Fruit fly (Drosophila melanogaster): ENCODE data around the gene Rcd7.

Rcd7 gene

dm6 chr3L:19566127-19566526, 21.2 kb downstream of the Rcd7 start (continued):
- TF ChIP-seq Max (GFP tag; optimal IDR thresholded peaks at IDR 0.05) (no peak), Deaf1 (tag; optimal IDR thresholded peaks at IDR 0.05) (peak; percentile 16), CG2678 (tag; optimal IDR thresholded peaks at IDR 0.05) (no peak), CG13424 (tag; optimal IDR thresholded peaks at IDR 0.05) (no peak), MTF-1 (GFP tag; optimal IDR thresholded peaks at IDR 0.05; ENCODE audit: borderline replicate concordance) (no peak), sens (GFP tag) (no peak), CG31365 (tag; optimal IDR thresholded peaks at IDR 0.05) (no peak), CG7745 (tag; optimal IDR thresholded peaks at IDR 0.05) (no peak), Atf-2 (GFP tag; optimal IDR thresholded peaks at IDR 0.05) (no peak), jing (GFP tag; optimal IDR thresholded peaks at IDR 0.05) (no peak), shn (GFP tag; optimal IDR thresholded peaks at IDR 0.05) (no peak), Med (GFP tag) (peak; percentile 48), br (optimal IDR thresholded peaks at IDR 0.05) (no peak), CG12299 (tag; optimal IDR thresholded peaks at IDR 0.05) (no peak), kah (GFP tag; optimal IDR thresholded peaks at IDR 0.05) (no peak), Six4 (GFP tag; optimal IDR thresholded peaks at IDR 0.05) (no peak), Fer3 (tag; optimal IDR thresholded peaks at IDR 0.05) (no peak), Sry-δ (GFP tag; optimal IDR thresholded peaks at IDR 0.05) (no peak), D (optimal IDR thresholded peaks at IDR 0.05) (peak; percentile 20), D (GFP tag; optimal IDR thresholded peaks at IDR 0.05) (no peak), CG12769 (tag; optimal IDR thresholded peaks at IDR 0.05) (peak; percentile 75)

DNA sequence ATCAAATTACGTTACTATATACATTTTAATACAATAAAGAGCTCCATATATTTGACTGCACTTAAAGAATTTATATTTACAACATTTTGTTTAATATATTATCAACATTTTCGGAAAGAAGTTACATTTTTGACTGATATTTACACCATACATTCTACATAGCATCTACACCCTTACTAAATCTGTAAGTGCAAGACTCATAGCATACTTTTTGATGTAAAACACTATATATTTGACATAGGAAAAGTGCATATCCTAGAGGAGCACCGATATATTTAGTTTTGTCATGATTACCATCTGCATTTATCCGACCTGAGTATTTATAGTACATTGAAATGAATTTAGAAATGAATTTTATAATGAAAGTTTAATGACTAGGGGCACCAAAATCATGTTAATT, 24.1 kb downstream of the Rcd7 start:
- peak; percentile 14 for TF ChIP-seq stwl (tag; optimal IDR thresholded peaks at IDR 0.05)
- peak; percentile 55 for TF ChIP-seq knrl (GFP tag; IDR thresholded peaks at IDR 0.05; ENCODE audit: partially characterized antibody)
- peak; percentile 54 for TF ChIP-seq Bgb (GFP tag; IDR thresholded peaks at IDR 0.05; ENCODE audit: partially characterized antibody)
- peak; percentile 60; the same call in 1 of the 2 replicates for TF ChIP-seq amos (GFP tag; IDR thresholded peaks at IDR 0.05; ENCODE audit: partially characterized antibody)
- no peak for TF ChIP-seq CG13287 (GFP tag; IDR thresholded peaks at IDR 0.05; ENCODE audit: partially characterized antibody)
- no peak for TF ChIP-seq CG12391 (tag; optimal IDR thresholded peaks at IDR 0.05)
- TF ChIP-seq CG2199 (GFP tag; IDR thresholded peaks at IDR 0.05): peak; percentile 68; the same call in 1 of the 3 replicates
- TF ChIP-seq CG42726 (GFP tag; IDR thresholded peaks at IDR 0.05; ENCODE audit: partially characterized antibody): 0 out of 2 replicates have a peak, but pooled peaks have one; percentile 12
- peak; percentile 9 for TF ChIP-seq CG1603 (tag; optimal IDR thresholded peaks at IDR 0.05)
- peak; percentile 69 for TF ChIP-seq CTCF (GFP tag; optimal IDR thresholded peaks at IDR 0.05)

DNA sequence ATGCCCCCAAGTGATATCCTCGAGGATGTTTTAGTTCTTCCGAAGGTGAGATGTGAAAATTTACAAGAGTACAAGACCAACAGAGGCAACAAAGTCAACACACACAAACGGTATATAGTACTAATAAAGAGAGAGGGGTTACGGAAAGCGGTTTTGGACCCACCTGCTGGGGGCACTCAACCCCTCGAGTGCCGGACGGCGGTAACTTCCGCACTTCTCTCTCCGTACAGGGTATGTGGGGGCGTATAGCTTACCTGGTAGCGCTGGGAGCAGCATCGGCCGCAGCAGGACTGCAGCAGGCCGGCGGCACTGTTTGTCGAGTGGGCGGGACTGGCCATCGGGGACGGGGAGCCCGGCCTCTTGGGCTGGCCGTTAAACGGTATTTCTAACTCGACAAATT, 24.5 kb downstream of the Rcd7 start:
- TF ChIP-seq Ets65A (GFP tag): peak; percentile 57
- TF ChIP-seq Med (GFP tag): peak; percentile 50
- 0 out of 4 replicates have a peak, but pooled peaks have one; percentile 17 for TF ChIP-seq chinmo (GFP tag; IDR thresholded peaks at IDR 0.05; ENCODE audit: partially characterized antibody)
- no peak for TF ChIP-seq CG5180 (GFP tag; optimal IDR thresholded peaks at IDR 0.05)
- TF ChIP-seq CG11093 (GFP tag; IDR thresholded peaks at IDR 0.05): 0 out of 3 replicates have a peak, but pooled peaks have one; percentile 17
- TF ChIP-seq shn (GFP tag; optimal IDR thresholded peaks at IDR 0.05): no peak
- TF ChIP-seq grn (GFP tag; optimal IDR thresholded peaks at IDR 0.05): no peak
- 0 out of 2 replicates have a peak, but pooled peaks have one; percentile 2 for TF ChIP-seq Bgb (GFP tag; IDR thresholded peaks at IDR 0.05; ENCODE audit: partially characterized antibody)
- TF ChIP-seq sens (GFP tag): peak; percentile 73

DNA sequence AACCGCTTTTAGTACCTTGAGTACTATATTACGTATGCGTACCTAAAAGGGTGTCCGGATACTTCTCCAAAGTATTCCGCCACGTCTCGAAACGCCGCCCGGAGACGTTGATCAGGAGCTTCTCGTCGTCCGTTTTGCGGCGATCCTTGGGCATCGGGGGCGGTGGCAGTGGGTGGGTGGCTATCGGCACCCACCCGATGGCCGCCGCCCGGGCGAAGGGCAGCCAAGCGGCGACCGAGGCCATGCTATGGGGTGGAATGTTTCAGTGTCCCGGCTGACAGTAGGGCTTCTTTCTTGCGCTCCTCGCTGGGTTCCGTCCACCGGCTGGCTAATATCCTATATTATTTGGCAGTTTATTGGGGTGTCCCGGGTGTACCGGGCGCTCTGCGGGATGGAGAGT, 29.5 kb downstream of the Rcd7 start:
- TF ChIP-seq CG11093 (GFP tag; IDR thresholded peaks at IDR 0.05) (0 out of 3 replicates have a peak, but pooled peaks have one; percentile 18), Med (GFP tag) (peak; percentile 14), Hr39 (optimal IDR thresholded peaks at IDR 0.05) (peak; percentile 54), dmrt11E (tag; optimal IDR thresholded peaks at IDR 0.05) (no peak)

Data from whole organism, embryonic.